Worm (Caenorhabditis elegans) whole organism, L2 larva: ENCODE data around the gene glct-6.

Experiments used
- R02D3.7 ChIP-seq: fragments of 150-350 bp; optimal IDR thresholded peaks from 2 replicates; lab custom pipeline; 2014; ENCODE audit warnings: missing biosample characterization, missing genetic modification characterization
- nhr-11 ChIP-seq: fragments of 150-350 bp; optimal IDR thresholded peaks from 2 replicates; lab custom pipeline; 2014; ENCODE audit warnings: missing biosample characterization, missing genetic modification characterization

DNA sequence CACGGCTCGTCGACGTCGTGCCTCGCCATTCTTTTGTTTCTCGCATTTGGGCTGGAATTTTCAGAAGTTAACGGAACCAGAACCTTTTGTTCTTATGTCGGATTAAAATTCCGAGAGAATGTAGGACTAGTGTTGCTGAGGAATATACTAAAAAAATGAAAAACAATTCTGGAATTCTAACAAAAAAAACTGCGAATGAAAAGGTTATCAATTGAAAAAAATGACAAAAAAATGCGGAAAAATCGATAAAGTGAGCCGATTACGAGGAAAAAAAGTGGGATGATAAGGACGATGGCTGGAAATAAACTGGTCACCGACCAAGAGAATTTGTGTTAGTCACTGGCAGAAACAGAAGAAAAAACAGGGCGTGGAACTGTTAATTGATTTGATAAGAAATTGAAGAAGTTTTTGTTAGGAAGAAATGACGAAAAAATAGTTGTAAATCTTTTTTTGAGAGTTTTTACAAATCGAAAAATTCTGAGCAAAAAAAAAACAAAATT, 35.3 kb downstream of the glct-6 start, which contains the start of gene bris-1:
- TF ChIP-seq nhr-11 (tag; lab: Kevin White, UChicago) = no peak
- no peak for TF ChIP-seq R02D3.7 (tag; lab: Kevin White, UChicago)
